In genomic region chr3L:8721145-8721544, dm6 we compare ENCODE assay signal across 1 fruit fly cellular context.
TF ChIP-seq lines count a peak whose summit lies in the region.

Gene CG32022, minus strand, starts transcription at chr3L:8721272.
Gene CG6511, plus strand, starts transcription at chr3L:8721324.

TF ChIP-seq in whole organism, embryonic, 481 proteins besides CTCF, POLR2A, EP300 and RAD21 (continued from another document and continues in another):
- TF ChIP-seq Fer1 (GFP tag; optimal IDR thresholded peaks at IDR 0.05; lab: Kevin White, UChicago): peak; percentile 97
- peak; percentile 95 for TF ChIP-seq CG4854 (GFP tag; optimal IDR thresholded peaks at IDR 0.05; lab: Kevin White, UChicago)
- peak; percentile 88 for TF ChIP-seq tup (GFP tag; optimal IDR thresholded peaks at IDR 0.05; lab: Kevin White, UChicago)
- peak; percentile 97 for TF ChIP-seq CG34376 (GFP tag; optimal IDR thresholded peaks at IDR 0.05; lab: Kevin White, UChicago)
- peak; percentile 96 for TF ChIP-seq D19A (tag; optimal IDR thresholded peaks at IDR 0.05; lab: Kevin White, UChicago)
- TF ChIP-seq CG11560 (tag; IDR thresholded peaks at IDR 0.05; lab: Robert Waterston, UW): peak; percentile 91
- TF ChIP-seq aop (GFP tag; IDR thresholded peaks at IDR 0.05; lab: Robert Waterston, UW): peak; percentile 84
- peak; percentile 95 for TF ChIP-seq trh (GFP tag; optimal IDR thresholded peaks at IDR 0.05; lab: Kevin White, UChicago)
- peak; percentile 91 for TF ChIP-seq Bdp1 (GFP tag; optimal IDR thresholded peaks at IDR 0.05; lab: Kevin White, UChicago)
- TF ChIP-seq CG8924 (tag; optimal IDR thresholded peaks at IDR 0.05; lab: Kevin White, UChicago): peak; percentile 96
- TF ChIP-seq cg (GFP tag; optimal IDR thresholded peaks at IDR 0.05; lab: Kevin White, UChicago): no peak
- peak; percentile 92 for TF ChIP-seq CG6854 (GFP tag; optimal IDR thresholded peaks at IDR 0.05; lab: Kevin White, UChicago)
- TF ChIP-seq cas (GFP tag; IDR thresholded peaks at IDR 0.05; lab: Robert Waterston, UW): peak; percentile 93
- TF ChIP-seq CG17385 (GFP tag; optimal IDR thresholded peaks at IDR 0.05; lab: Kevin White, UChicago): peak; percentile 92
- TF ChIP-seq Camta (GFP tag; optimal IDR thresholded peaks at IDR 0.05; lab: Kevin White, UChicago): peak; percentile 97
- TF ChIP-seq CG2116 (GFP tag; optimal IDR thresholded peaks at IDR 0.05; lab: Kevin White, UChicago): peak; percentile 95
- TF ChIP-seq so (GFP tag; IDR thresholded peaks at IDR 0.05; lab: Robert Waterston, UW): peak; percentile 94
- TF ChIP-seq CG7357 (GFP tag; IDR thresholded peaks at IDR 0.05; lab: Robert Waterston, UW): peak; percentile 95
- TF ChIP-seq CG3281 (GFP tag; optimal IDR thresholded peaks at IDR 0.05; lab: Kevin White, UChicago): peak; percentile 97
- TF ChIP-seq Gsc (GFP tag; IDR thresholded peaks at IDR 0.05; lab: Robert Waterston, UW): peak; percentile 88
- TF ChIP-seq CG12299 (tag; optimal IDR thresholded peaks at IDR 0.05; lab: Kevin White, UChicago): peak; percentile 94
- peak; percentile 91 for TF ChIP-seq CG17328 (GFP tag; IDR thresholded peaks at IDR 0.05; lab: Robert Waterston, UW)
- TF ChIP-seq corto (GFP tag; optimal IDR thresholded peaks at IDR 0.05; lab: Kevin White, UChicago): peak; percentile 75
- TF ChIP-seq Chrac-16 (GFP tag; optimal IDR thresholded peaks at IDR 0.05; lab: Kevin White, UChicago): peak; percentile 98
- peak; percentile 89 for TF ChIP-seq CG8359 (GFP tag; optimal IDR thresholded peaks at IDR 0.05; lab: Kevin White, UChicago; ENCODE audit: borderline replicate concordance)
- peak; percentile 94 for TF ChIP-seq CG14667 (GFP tag; IDR thresholded peaks at IDR 0.05; lab: Robert Waterston, UW)
- TF ChIP-seq Ada2b (GFP tag; IDR thresholded peaks at IDR 0.05; lab: Robert Waterston, UW): peak; percentile 94
- peak; percentile 98 for TF ChIP-seq Dip3 (GFP tag; optimal IDR thresholded peaks at IDR 0.05; lab: Kevin White, UChicago)
- TF ChIP-seq Oli (tag; optimal IDR thresholded peaks at IDR 0.05; lab: Kevin White, UChicago): peak; percentile 97
- peak; percentile 82 for TF ChIP-seq CG6254 (GFP tag; optimal IDR thresholded peaks at IDR 0.05; lab: Kevin White, UChicago)
- no peak for TF ChIP-seq sna (GFP tag; IDR thresholded peaks at IDR 0.05; lab: Robert Waterston, UW; ENCODE audit: partially characterized antibody)
- TF ChIP-seq CG11398 (GFP tag; optimal IDR thresholded peaks at IDR 0.05; lab: Kevin White, UChicago): peak; percentile 93
- peak; percentile 96 for TF ChIP-seq fd3F (GFP tag; optimal IDR thresholded peaks at IDR 0.05; lab: Kevin White, UChicago)
- TF ChIP-seq CG33213 (GFP tag; optimal IDR thresholded peaks at IDR 0.05; lab: Kevin White, UChicago): peak; percentile 95
- peak; percentile 96 for TF ChIP-seq pb (GFP tag; optimal IDR thresholded peaks at IDR 0.05; lab: Kevin White, UChicago)
- TF ChIP-seq Elba2 (GFP tag; optimal IDR thresholded peaks at IDR 0.05; lab: Kevin White, UChicago): peak; percentile 87
- TF ChIP-seq nau (GFP tag; optimal IDR thresholded peaks at IDR 0.05; lab: Kevin White, UChicago): no peak
- peak; percentile 86 for TF ChIP-seq CG6683 (GFP tag; optimal IDR thresholded peaks at IDR 0.05; lab: Kevin White, UChicago)
- peak; percentile 98 for TF ChIP-seq slbo (GFP tag; IDR thresholded peaks at IDR 0.05; lab: Robert Waterston, UW)
- TF ChIP-seq CG10565 (GFP tag; optimal IDR thresholded peaks at IDR 0.05; lab: Kevin White, UChicago): peak; percentile 87
- TF ChIP-seq CG17186 (GFP tag; optimal IDR thresholded peaks at IDR 0.05; lab: Kevin White, UChicago): peak; percentile 70
- peak; percentile 98 for TF ChIP-seq pum (GFP tag; optimal IDR thresholded peaks at IDR 0.05; lab: Kevin White, UChicago)
- TF ChIP-seq ems (GFP tag; optimal IDR thresholded peaks at IDR 0.05; lab: Kevin White, UChicago): peak; percentile 97
- TF ChIP-seq Max (GFP tag; optimal IDR thresholded peaks at IDR 0.05; lab: Kevin White, UChicago): peak; percentile 94
- TF ChIP-seq CHES-1-like (GFP tag; optimal IDR thresholded peaks at IDR 0.05; lab: Kevin White, UChicago): peak; percentile 98
- TF ChIP-seq gfzf (GFP tag; optimal IDR thresholded peaks at IDR 0.05; lab: Kevin White, UChicago): peak; percentile 15
- TF ChIP-seq Opbp (GFP tag; IDR thresholded peaks at IDR 0.05; lab: Robert Waterston, UW; ENCODE audit: partially characterized antibody): no peak
- TF ChIP-seq caup (GFP tag; optimal IDR thresholded peaks at IDR 0.05; lab: Kevin White, UChicago; ENCODE audit: severe bottlenecking): peak; percentile 97
- TF ChIP-seq dysf (GFP tag; IDR thresholded peaks at IDR 0.05; lab: Robert Waterston, UW): peak; percentile 98
- TF ChIP-seq gcm2 (GFP tag; optimal IDR thresholded peaks at IDR 0.05; lab: Kevin White, UChicago): peak; percentile 90
- TF ChIP-seq shn (GFP tag; optimal IDR thresholded peaks at IDR 0.05; lab: Kevin White, UChicago): peak; percentile 99
- no peak; the same call in 2 of the 3 replicates for TF ChIP-seq CG34224 (GFP tag; IDR thresholded peaks at IDR 0.05; lab: Robert Waterston, UW; ENCODE audit: partially characterized antibody)
- TF ChIP-seq az2 (GFP tag; optimal IDR thresholded peaks at IDR 0.05; lab: Kevin White, UChicago): peak; percentile 96
- TF ChIP-seq psq (GFP tag; optimal IDR thresholded peaks at IDR 0.05; lab: Kevin White, UChicago): peak; percentile 89
- peak; percentile 93 for TF ChIP-seq ab (GFP tag; optimal IDR thresholded peaks at IDR 0.05; lab: Kevin White, UChicago)
- peak; percentile 84 for TF ChIP-seq otp (GFP tag; IDR thresholded peaks at IDR 0.05; lab: Robert Waterston, UW)
- TF ChIP-seq CG43689 (GFP tag; IDR thresholded peaks at IDR 0.05; lab: Robert Waterston, UW): peak; percentile 84
- no peak for TF ChIP-seq odd (GFP tag; optimal IDR thresholded peaks at IDR 0.05; lab: Kevin White, UChicago)
- peak; percentile 63 for TF ChIP-seq fd64A (GFP tag; optimal IDR thresholded peaks at IDR 0.05; lab: Kevin White, UChicago)
- TF ChIP-seq CG15011 (GFP tag; optimal IDR thresholded peaks at IDR 0.05; lab: Kevin White, UChicago): peak; percentile 93
- TF ChIP-seq wor (GFP tag; IDR thresholded peaks at IDR 0.05; lab: Robert Waterston, UW): peak; percentile 92
- TF ChIP-seq CG10267 (tag; optimal IDR thresholded peaks at IDR 0.05; lab: Kevin White, UChicago): peak; percentile 98
- TF ChIP-seq CG31224 (GFP tag; IDR thresholded peaks at IDR 0.05; lab: Robert Waterston, UW): peak; percentile 93
- no peak for TF ChIP-seq hb (GFP tag; IDR thresholded peaks at IDR 0.05; lab: Robert Waterston, UW; ENCODE audit: partially characterized antibody)
- TF ChIP-seq CG31441 (GFP tag; IDR thresholded peaks at IDR 0.05; lab: Robert Waterston, UW): peak; percentile 94
- TF ChIP-seq CoRest (tag; optimal IDR thresholded peaks at IDR 0.05; lab: Kevin White, UChicago): peak; percentile 99
- peak; percentile 93 for TF ChIP-seq CG11085 (GFP tag; IDR thresholded peaks at IDR 0.05; lab: Robert Waterston, UW)
- TF ChIP-seq chinmo (GFP tag; IDR thresholded peaks at IDR 0.05; lab: Robert Waterston, UW; ENCODE audit: partially characterized antibody): no peak
- peak; percentile 90 for TF ChIP-seq Ets97D (GFP tag; optimal IDR thresholded peaks at IDR 0.05; lab: Kevin White, UChicago)
- peak; percentile 92 for TF ChIP-seq CG12219 (GFP tag; optimal IDR thresholded peaks at IDR 0.05; lab: Kevin White, UChicago)
- peak; percentile 81 for TF ChIP-seq Ravus (GFP tag; IDR thresholded peaks at IDR 0.05; lab: Robert Waterston, UW)
- TF ChIP-seq pfk (GFP tag; optimal IDR thresholded peaks at IDR 0.05; lab: Kevin White, UChicago): peak; percentile 67
- no peak for TF ChIP-seq Tbp (GFP tag; optimal IDR thresholded peaks at IDR 0.05; lab: Kevin White, UChicago)
- TF ChIP-seq CG14965 (GFP tag; optimal IDR thresholded peaks at IDR 0.05; lab: Kevin White, UChicago; ENCODE audit: borderline replicate concordance): peak; percentile 52
- peak; percentile 97 for TF ChIP-seq jumu (GFP tag; optimal IDR thresholded peaks at IDR 0.05; lab: Kevin White, UChicago)
- TF ChIP-seq bbx (GFP tag; IDR thresholded peaks at IDR 0.05; lab: Robert Waterston, UW; ENCODE audit: partially characterized antibody): no peak
- TF ChIP-seq CG15514 (GFP tag; optimal IDR thresholded peaks at IDR 0.05; lab: Kevin White, UChicago): peak; percentile 91
- TF ChIP-seq fu2 (GFP tag; optimal IDR thresholded peaks at IDR 0.05; lab: Kevin White, UChicago): peak; percentile 98
- TF ChIP-seq hbn (GFP tag; IDR thresholded peaks at IDR 0.05; lab: Robert Waterston, UW; ENCODE audit: partially characterized antibody): no peak
- TF ChIP-seq onecut (GFP tag; IDR thresholded peaks at IDR 0.05; lab: Robert Waterston, UW): peak; percentile 87
- TF ChIP-seq CG4730 (GFP tag; IDR thresholded peaks at IDR 0.05; lab: Robert Waterston, UW): peak; percentile 91
- peak; percentile 49 for TF ChIP-seq BEAF-32 (GFP tag; optimal IDR thresholded peaks at IDR 0.05; lab: Kevin White, UChicago)
- TF ChIP-seq fd102C (GFP tag; optimal IDR thresholded peaks at IDR 0.05; lab: Kevin White, UChicago): peak; percentile 80
- peak; percentile 98 for TF ChIP-seq phol (tag; optimal IDR thresholded peaks at IDR 0.05; lab: Kevin White, UChicago)
- TF ChIP-seq slp2 (GFP tag; optimal IDR thresholded peaks at IDR 0.05; lab: Kevin White, UChicago): peak; percentile 97
- TF ChIP-seq CkIIα-i1 (GFP tag; IDR thresholded peaks at IDR 0.05; lab: Robert Waterston, UW): peak; percentile 76
- peak; percentile 84 for TF ChIP-seq C15 (GFP tag; IDR thresholded peaks at IDR 0.05; lab: Robert Waterston, UW)
- peak; percentile 75 for TF ChIP-seq CG1024 (GFP tag; IDR thresholded peaks at IDR 0.05; lab: Robert Waterston, UW)
- TF ChIP-seq exex (tag; optimal IDR thresholded peaks at IDR 0.05; lab: Kevin White, UChicago): no peak
- TF ChIP-seq croc (GFP tag; conservative IDR thresholded peaks at IDR 0.05; lab: Robert Waterston, UW): peak; percentile 97
- TF ChIP-seq hth (optimal IDR thresholded peaks at IDR 0.05; lab: Kevin White, UChicago): no peak
- TF ChIP-seq CG11696 (GFP tag; IDR thresholded peaks at IDR 0.05; lab: Robert Waterston, UW): peak; percentile 86
- TF ChIP-seq HLH54F (GFP tag; optimal IDR thresholded peaks at IDR 0.05; lab: Kevin White, UChicago): peak; percentile 99
- TF ChIP-seq Taf1 (GFP tag; IDR thresholded peaks at IDR 0.05; lab: Robert Waterston, UW): peak; percentile 95
- TF ChIP-seq B-H2 (GFP tag; optimal IDR thresholded peaks at IDR 0.05; lab: Kevin White, UChicago): peak; percentile 98
- peak; percentile 46 for TF ChIP-seq Dp (GFP tag; optimal IDR thresholded peaks at IDR 0.05; lab: Kevin White, UChicago)
- TF ChIP-seq Rfx (GFP tag; IDR thresholded peaks at IDR 0.05; lab: Robert Waterston, UW): peak; percentile 97
- TF ChIP-seq CG7372 (GFP tag; IDR thresholded peaks at IDR 0.05; lab: Robert Waterston, UW): peak; percentile 96
- no peak for TF ChIP-seq CG17568 (GFP tag; optimal IDR thresholded peaks at IDR 0.05; lab: Kevin White, UChicago)
- peak; percentile 94 for TF ChIP-seq crc (GFP tag; optimal IDR thresholded peaks at IDR 0.05; lab: Kevin White, UChicago)
- TF ChIP-seq nmo (GFP tag; optimal IDR thresholded peaks at IDR 0.05; lab: Kevin White, UChicago): peak; percentile 98
- peak; percentile 94 for TF ChIP-seq ewg (GFP tag; optimal IDR thresholded peaks at IDR 0.05; lab: Kevin White, UChicago)
- TF ChIP-seq lmd (GFP tag; IDR thresholded peaks at IDR 0.05; lab: Robert Waterston, UW): peak; percentile 97
- TF ChIP-seq kay (GFP tag; optimal IDR thresholded peaks at IDR 0.05; lab: Kevin White, UChicago): peak; percentile 96
- TF ChIP-seq Stat92E (GFP tag; optimal IDR thresholded peaks at IDR 0.05; lab: Kevin White, UChicago): peak in 1 of 3 experiments; percentile 88
- TF ChIP-seq ci (GFP tag; IDR thresholded peaks at IDR 0.05; lab: Robert Waterston, UW): peak; percentile 93
- TF ChIP-seq HHEX (GFP tag; optimal IDR thresholded peaks at IDR 0.05; lab: Kevin White, UChicago): peak; percentile 96
- TF ChIP-seq E2f1 (GFP tag; IDR thresholded peaks at IDR 0.05; lab: Robert Waterston, UW): peak; percentile 95
- TF ChIP-seq CG7786 (GFP tag; optimal IDR thresholded peaks at IDR 0.05; lab: Kevin White, UChicago): peak; percentile 98
- peak; percentile 98 for TF ChIP-seq CG9215 (GFP tag; IDR thresholded peaks at IDR 0.05; lab: Robert Waterston, UW)
- TF ChIP-seq CG15073 (GFP tag; optimal IDR thresholded peaks at IDR 0.05; lab: Kevin White, UChicago): peak; percentile 72
- peak; percentile 97 for TF ChIP-seq grau (tag; optimal IDR thresholded peaks at IDR 0.05; lab: Kevin White, UChicago)
- TF ChIP-seq CG10147 (GFP tag; optimal IDR thresholded peaks at IDR 0.05; lab: Kevin White, UChicago): peak; percentile 97
- TF ChIP-seq HmgD (GFP tag; optimal IDR thresholded peaks at IDR 0.05; lab: Kevin White, UChicago): peak; percentile 95
- peak; percentile 93 for TF ChIP-seq her (GFP tag; optimal IDR thresholded peaks at IDR 0.05; lab: Kevin White, UChicago)
- TF ChIP-seq en (GFP tag; optimal IDR thresholded peaks at IDR 0.05; lab: Kevin White, UChicago): peak; percentile 91
- TF ChIP-seq sug (tag; optimal IDR thresholded peaks at IDR 0.05; lab: Kevin White, UChicago): peak; percentile 98
- peak; percentile 68 for TF ChIP-seq Sry-β (GFP tag; optimal IDR thresholded peaks at IDR 0.05; lab: Kevin White, UChicago)
- TF ChIP-seq CG11247 (GFP tag; IDR thresholded peaks at IDR 0.05; lab: Robert Waterston, UW): peak; percentile 94; the same call in 1 of the 2 replicates
- TF ChIP-seq ac (GFP tag; optimal IDR thresholded peaks at IDR 0.05; lab: Kevin White, UChicago): peak; percentile 91
- peak; percentile 98 for TF ChIP-seq Antp (GFP tag; optimal IDR thresholded peaks at IDR 0.05; lab: Kevin White, UChicago)
- TF ChIP-seq CG10462 (GFP tag; optimal IDR thresholded peaks at IDR 0.05; lab: Kevin White, UChicago): peak; percentile 95
- TF ChIP-seq h (optimal IDR thresholded peaks at IDR 0.05; lab: Kevin White, UChicago): no peak
- TF ChIP-seq CG6791 (GFP tag; IDR thresholded peaks at IDR 0.05; lab: Robert Waterston, UW; ENCODE audit: partially characterized antibody): no peak
- peak; percentile 95 for TF ChIP-seq CG8089 (GFP tag; optimal IDR thresholded peaks at IDR 0.05; lab: Kevin White, UChicago)
- peak; percentile 98 for TF ChIP-seq CG3847 (GFP tag; IDR thresholded peaks at IDR 0.05; lab: Robert Waterston, UW)
- peak; percentile 96 for TF ChIP-seq CG33557 (GFP tag; optimal IDR thresholded peaks at IDR 0.05; lab: Kevin White, UChicago)
- TF ChIP-seq salm (tag; optimal IDR thresholded peaks at IDR 0.05; lab: Kevin White, UChicago): peak; percentile 93
- TF ChIP-seq Mad (GFP tag; optimal IDR thresholded peaks at IDR 0.05; lab: Kevin White, UChicago): peak; percentile 97
- peak; percentile 93 for TF ChIP-seq ase (GFP tag; IDR thresholded peaks at IDR 0.05; lab: Robert Waterston, UW)
- TF ChIP-seq wek (GFP tag; optimal IDR thresholded peaks at IDR 0.05; lab: Kevin White, UChicago): peak; percentile 78
